Worm (Caenorhabditis elegans): ENCODE results near the gene mrpl-20.

DNA sequence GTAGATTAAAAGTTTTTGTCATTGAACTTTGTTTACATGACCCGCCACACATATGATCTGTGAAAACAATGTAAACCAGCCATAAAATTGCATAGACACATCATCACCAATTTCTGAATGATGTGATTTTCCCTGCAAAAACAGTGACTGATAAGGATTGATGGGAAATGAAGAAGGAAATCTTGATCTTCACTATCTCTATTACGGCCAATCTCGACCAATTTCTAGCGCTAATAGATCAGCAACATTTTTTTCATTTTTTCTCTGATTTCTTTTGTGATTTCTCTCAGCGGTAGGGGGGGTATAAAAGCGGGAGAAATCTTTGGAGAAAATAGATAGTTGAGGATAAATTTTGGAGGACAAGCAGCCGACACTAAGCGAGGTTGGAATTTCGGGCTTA lies 40.8 kb upstream of the mrpl-20 start:
- TF ChIP-seq nhr-77 (tag; optimal IDR thresholded peaks at IDR 0.05) (no peak), vab-7 (GFP tag; IDR thresholded peaks at IDR 0.05) (no peak), saeg-2 (GFP tag; IDR thresholded peaks at IDR 0.05) (no peak), jun-1 (tag; optimal IDR thresholded peaks at IDR 0.05) (no peak), hif-1 (tag; optimal IDR thresholded peaks at IDR 0.05) (no peak), lin-13 (GFP tag; optimal IDR thresholded peaks at IDR 0.05) (no peak), F37D6.2 (tag; optimal IDR thresholded peaks at IDR 0.05) (no peak), fos-1 (tag; optimal IDR thresholded peaks at IDR 0.05) (no peak), ztf-11 (tag; optimal IDR thresholded peaks at IDR 0.05) (no peak), pha-4 (GFP tag; IDR thresholded peaks at IDR 0.05) (no peak), pha-4 (tag; optimal IDR thresholded peaks at IDR 0.05) (no peak), zip-11 (GFP tag; IDR thresholded peaks at IDR 0.05) (no peak), mdl-1 (tag; optimal IDR thresholded peaks at IDR 0.05) (peak in 1 of 2 experiments; percentile 7), egl-43 (GFP tag; IDR thresholded peaks at IDR 0.05) (no peak)
